Worm (Caenorhabditis elegans) whole organism, early embryonic: Measurements from ENCODE around the gene sym-1.

Experiments used
- ama-1 ChIP-seq: fragments of 150-350 bp; optimal IDR thresholded peaks from 2 replicates; lab custom pipeline; 2014
- ceh-36 ChIP-seq: sonication (generic microtip); optimal IDR thresholded peaks from 2 replicates; lab custom pipeline; 2016; ENCODE audit warnings: missing genetic modification characterization, inconsistent platforms, missing compliant biosample characterization
- ets-7 ChIP-seq: sonication (generic microtip); optimal IDR thresholded peaks from 2 replicates; lab custom pipeline; 2016; ENCODE audit warnings: missing genotype, missing genetic modification characterization, missing compliant biosample characterization
- hmg-4 ChIP-seq: fragments of 200-800 bp; sonication (Bioruptor generic); optimal IDR thresholded peaks from 2 replicates; lab custom pipeline; 2018; ENCODE audit warnings: mild to moderate bottlenecking, missing genetic modification characterization, missing compliant biosample characterization
- pes-1 ChIP-seq: fragments of 200-800 bp; sonication (Bioruptor generic); IDR thresholded peaks from 2 replicates; pipeline ENCODE4 v1.3.6; 2022; ENCODE audit warnings: missing genetic modification reagents, missing genetic modification characterization, missing compliant biosample characterization
- sea-1 ChIP-seq: fragments of 200-800 bp; sonication (Bioruptor generic); conservative IDR thresholded peaks from 2 replicates; pipeline ENCODE4 v1.3.6; 2022; ENCODE audit warnings: missing genetic modification characterization, missing compliant biosample characterization
- tbx-11 ChIP-seq: fragments of 200-800 bp; sonication (Bioruptor generic); IDR thresholded peaks from 2 replicates; pipeline ENCODE4 v1.3.6; 2022; ENCODE audit warnings: missing genetic modification characterization, missing compliant biosample characterization
- tra-4 ChIP-seq: sonication (generic microtip); optimal IDR thresholded peaks from 2 replicates; lab custom pipeline; 2017; ENCODE audit warnings: missing genetic modification characterization, missing compliant biosample characterization

- TF ChIP-seq pes-1 (GFP tag; lab: Robert Waterston, UW): no peak
- TF ChIP-seq ceh-36 (tag; lab: Kevin White, UChicago): no peak
- TF ChIP-seq ama-1 (lab: Kevin White, UChicago): no peak
- no peak for TF ChIP-seq tra-4 (tag; lab: Kevin White, UChicago)
- TF ChIP-seq ets-7: no peak
- no peak for TF ChIP-seq sea-1 (GFP tag; lab: Robert Waterston, UW)
- no peak for TF ChIP-seq hmg-4 (GFP tag; lab: Kevin White, UChicago)
- TF ChIP-seq tbx-11 (GFP tag; lab: Robert Waterston, UW): no peak
Measured at ce11 chrX:14561416-14561973, 19.9 kb upstream of the sym-1 start.
